Fruit fly (Drosophila melanogaster): ENCODE measurements around the gene D19A.

Gene D19A

dm6 chr3L:6161997-6162396 is 26.9 kb downstream of the D19A start (continued):
- TF ChIP-seq CG2129 (GFP tag; IDR thresholded peaks at IDR 0.05; ENCODE audit: partially characterized antibody) (no peak), grau (tag; optimal IDR thresholded peaks at IDR 0.05) (no peak), CG10209 (GFP tag; optimal IDR thresholded peaks at IDR 0.05) (no peak), insv (GFP tag; optimal IDR thresholded peaks at IDR 0.05) (no peak), nerfin-2 (GFP tag; IDR thresholded peaks at IDR 0.05; ENCODE audit: partially characterized antibody) (no peak), al (GFP tag; IDR thresholded peaks at IDR 0.05) (no peak), Ets65A (GFP tag) (peak; percentile 65), CG13424 (tag; optimal IDR thresholded peaks at IDR 0.05) (peak; percentile 20), gce (GFP tag; IDR thresholded peaks at IDR 0.05) (no peak), CG18599 (GFP tag; optimal IDR thresholded peaks at IDR 0.05) (no peak), cad (GFP tag; optimal IDR thresholded peaks at IDR 0.05) (no peak), BtbVII (GFP tag; optimal IDR thresholded peaks at IDR 0.05) (no peak), CG17359 (tag; optimal IDR thresholded peaks at IDR 0.05) (no peak), pan (optimal IDR thresholded peaks at IDR 0.05) (no peak), pan (GFP tag; optimal IDR thresholded peaks at IDR 0.05 in 1 of 2, IDR thresholded peaks at IDR 0.05 in 1 of 2) (no peak), odd (GFP tag; optimal IDR thresholded peaks at IDR 0.05) (no peak), Ssrp (tag; optimal IDR thresholded peaks at IDR 0.05) (peak; percentile 34), inv (GFP tag; IDR thresholded peaks at IDR 0.05; ENCODE audit: partially characterized antibody) (no peak), toy (GFP tag; IDR thresholded peaks at IDR 0.05) (no peak), br (optimal IDR thresholded peaks at IDR 0.05) (no peak), gsb-n (tag; optimal IDR thresholded peaks at IDR 0.05) (peak; percentile 58), prd (optimal IDR thresholded peaks at IDR 0.05) (no peak), prd (GFP tag; IDR thresholded peaks at IDR 0.05) (0 out of 3 replicates have a peak, but pooled peaks have one; percentile 11), Bdp1 (GFP tag; optimal IDR thresholded peaks at IDR 0.05) (no peak), CG2120 (GFP tag; optimal IDR thresholded peaks at IDR 0.05) (no peak), Atf6 (GFP tag; IDR thresholded peaks at IDR 0.05) (no peak), MBD-R2 (GFP tag; IDR thresholded peaks at IDR 0.05) (no peak), CG9727 (GFP tag; optimal IDR thresholded peaks at IDR 0.05) (no peak), CG7963 (GFP tag; IDR thresholded peaks at IDR 0.05; ENCODE audit: partially characterized antibody) (no peak), Ptx1 (GFP tag; IDR thresholded peaks at IDR 0.05) (no peak), Dbx (GFP tag; IDR thresholded peaks at IDR 0.05) (no peak), Hand (GFP tag; optimal IDR thresholded peaks at IDR 0.05) (no peak), CG7745 (tag; optimal IDR thresholded peaks at IDR 0.05) (no peak), lov (optimal IDR thresholded peaks at IDR 0.05) (no peak), lov (GFP tag; IDR thresholded peaks at IDR 0.05) (no peak), CG4617 (GFP tag; optimal IDR thresholded peaks at IDR 0.05; ENCODE audit: borderline replicate concordance) (no peak), CG34224 (GFP tag; IDR thresholded peaks at IDR 0.05; ENCODE audit: partially characterized antibody) (no peak), gro (GFP tag; optimal IDR thresholded peaks at IDR 0.05) (no peak), Xbp1 (GFP tag; optimal IDR thresholded peaks at IDR 0.05) (no peak), CG12391 (tag; optimal IDR thresholded peaks at IDR 0.05) (peak; percentile 28), CG6854 (GFP tag; optimal IDR thresholded peaks at IDR 0.05) (no peak), scrt (GFP tag; optimal IDR thresholded peaks at IDR 0.05) (no peak), aop (GFP tag; IDR thresholded peaks at IDR 0.05) (no peak), CG12071 (GFP tag; optimal IDR thresholded peaks at IDR 0.05) (no peak), CG1832 (GFP tag; optimal IDR thresholded peaks at IDR 0.05) (no peak), hb (GFP tag; IDR thresholded peaks at IDR 0.05; ENCODE audit: partially characterized antibody) (no peak), CG3163 (GFP tag; optimal IDR thresholded peaks at IDR 0.05) (no peak), ssp (GFP tag; IDR thresholded peaks at IDR 0.05) (no peak), CG7839 (tag; optimal IDR thresholded peaks at IDR 0.05) (no peak), CG1602 (GFP tag; optimal IDR thresholded peaks at IDR 0.05) (no peak), HLHmδ (GFP tag; optimal IDR thresholded peaks at IDR 0.05) (no peak), oc (tag; optimal IDR thresholded peaks at IDR 0.05) (no peak)
